Worm (Caenorhabditis elegans): ENCODE data around the gene C27D9.2.

ce11 chrII:4773891-4774432 is 17.3 kb upstream of the C27D9.2 start, which contains the start of the genes F26G1.9 and F26G1.10:
- TF ChIP-seq unc-62 (GFP tag; optimal IDR thresholded peaks at IDR 0.05) = no peak
- TF ChIP-seq ceh-82 (tag; optimal IDR thresholded peaks at IDR 0.05) = no peak
- TF ChIP-seq nhr-25 (tag; optimal IDR thresholded peaks at IDR 0.05) = no peak
- TF ChIP-seq zag-1 (tag; optimal IDR thresholded peaks at IDR 0.05) = no peak
- TF ChIP-seq tbx-2 (tag; optimal IDR thresholded peaks at IDR 0.05) = no peak
